Worm (Caenorhabditis elegans) whole organism, late embryonic: ENCODE measurements around the gene C16A11.10.
A peak's percentile ranks its signal among the peaks of the same experiment; 100 is the strongest.

Source experiments
- C08G9.2 ChIP-seq: sonication (generic microtip); optimal IDR thresholded peaks from 2 replicates; lab custom pipeline; 2016; ENCODE audit warnings: mild to moderate bottlenecking, missing genetic modification characterization, moderate library complexity, missing compliant biosample characterization
- C38D4.7 ChIP-seq: fragments of 200-800 bp; sonication (Bioruptor generic); optimal IDR thresholded peaks from 2 replicates; lab custom pipeline; 2018; ENCODE audit warnings: mild to moderate bottlenecking, missing genetic modification characterization, moderate library complexity, missing compliant biosample characterization
- K09A11.1 ChIP-seq: sonication (generic microtip); optimal IDR thresholded peaks from 2 replicates; lab custom pipeline; 2017; ENCODE audit warnings: antibody characterized with exemption, mild to moderate bottlenecking, missing genetic modification characterization, missing compliant biosample characterization; ENCODE audit not compliant: insufficient read depth
- T23F11.4 ChIP-seq: fragments of 200-800 bp; sonication (Bioruptor generic); optimal IDR thresholded peaks from 2 replicates; lab custom pipeline; 2018; ENCODE audit warnings: mild to moderate bottlenecking, missing genetic modification characterization, missing compliant biosample characterization
- ahr-1 ChIP-seq: sonication (generic microtip); optimal IDR thresholded peaks from 2 replicates; lab custom pipeline; 2016; ENCODE audit warnings: missing genetic modification characterization, missing compliant biosample characterization
- ama-1 ChIP-seq: fragments of 150-350 bp; optimal IDR thresholded peaks from 2 replicates; lab custom pipeline; 2014
- ceh-18 ChIP-seq: sonication (generic microtip); optimal IDR thresholded peaks from 2 replicates; lab custom pipeline; 2016; ENCODE audit warnings: missing genetic modification characterization, missing compliant biosample characterization
- ceh-19 ChIP-seq: fragments of 200-800 bp; sonication (Bioruptor generic); optimal IDR thresholded peaks from 2 replicates; lab custom pipeline; 2018; ENCODE audit warnings: mild to moderate bottlenecking, missing genetic modification characterization, missing compliant biosample characterization
- ceh-22 ChIP-seq: sonication (generic microtip); optimal IDR thresholded peaks from 2 replicates; lab custom pipeline; 2017; ENCODE audit warnings: missing biosample characterization, missing genetic modification characterization
- ceh-30 ChIP-seq: fragments of 150-350 bp; optimal IDR thresholded peaks from 2 replicates; lab custom pipeline; 2014; ENCODE audit warnings: missing biosample characterization, missing genetic modification characterization
- ceh-31 ChIP-seq: sonication (generic microtip); optimal IDR thresholded peaks from 2 replicates; lab custom pipeline; 2016; ENCODE audit warnings: missing genetic modification characterization, missing compliant biosample characterization
- ceh-34 ChIP-seq: sonication (generic microtip); optimal IDR thresholded peaks from 2 replicates; lab custom pipeline; 2016; ENCODE audit warnings: mild to moderate bottlenecking, missing genetic modification characterization, missing compliant biosample characterization
- ceh-48 ChIP-seq: sonication (generic microtip); optimal IDR thresholded peaks from 2 replicates; lab custom pipeline; 2016; ENCODE audit warnings: missing genetic modification characterization, inconsistent platforms, missing compliant biosample characterization
- ceh-9 ChIP-seq: sonication (generic microtip); optimal IDR thresholded peaks from 2 replicates; lab custom pipeline; 2016; ENCODE audit warnings: mild to moderate bottlenecking, missing genetic modification characterization, inconsistent platforms, missing compliant biosample characterization
- dve-1 ChIP-seq: sonication (generic microtip); optimal IDR thresholded peaks from 2 replicates; lab custom pipeline; 2017; ENCODE audit warnings: antibody characterized with exemption, mild to moderate bottlenecking, missing genetic modification characterization, missing compliant biosample characterization
- elt-2 ChIP-seq: sonication (generic microtip); optimal IDR thresholded peaks from 2 replicates; lab custom pipeline; 2016; ENCODE audit warnings: missing genetic modification reagents, missing genetic modification characterization, missing compliant biosample characterization
- eyg-1 ChIP-seq: sonication (generic microtip); optimal IDR thresholded peaks from 2 replicates; lab custom pipeline; 2016; ENCODE audit warnings: missing genotype, missing genetic modification characterization, missing compliant biosample characterization
- fax-1 ChIP-seq: sonication (generic microtip); optimal IDR thresholded peaks from 2 replicates; lab custom pipeline; 2016; ENCODE audit warnings: missing genotype, missing genetic modification characterization, missing compliant biosample characterization
- fkh-6 ChIP-seq: sonication (generic microtip); optimal IDR thresholded peaks from 2 replicates; lab custom pipeline; 2016; ENCODE audit warnings: missing genetic modification characterization, missing compliant biosample characterization
- hlh-15 ChIP-seq: sonication (generic microtip); optimal IDR thresholded peaks from 2 replicates; lab custom pipeline; 2016; ENCODE audit warnings: missing genetic modification characterization, missing compliant biosample characterization
- hlh-30 ChIP-seq: sonication (generic microtip); optimal IDR thresholded peaks from 2 replicates; lab custom pipeline; 2017; ENCODE audit warnings: antibody characterized with exemption, missing genetic modification characterization, missing compliant biosample characterization; ENCODE audit not compliant: insufficient read depth
- lin-11 ChIP-seq: fragments of 200-800 bp; sonication (Bioruptor generic); optimal IDR thresholded peaks from 2 replicates; lab custom pipeline; 2018; ENCODE audit warnings: mild to moderate bottlenecking, missing genetic modification characterization, missing compliant biosample characterization
- mec-3 ChIP-seq: sonication (generic microtip); optimal IDR thresholded peaks from 2 replicates; lab custom pipeline; 2016; ENCODE audit warnings: borderline replicate concordance, missing genetic modification characterization, missing compliant biosample characterization
- nfya-1 ChIP-seq: sonication (generic microtip); optimal IDR thresholded peaks from 2 replicates; lab custom pipeline; 2017; ENCODE audit warnings: missing genetic modification characterization, mild to moderate bottlenecking, missing compliant biosample characterization, antibody characterized with exemption, moderate library complexity
- nhr-11 ChIP-seq: fragments of 150-350 bp; optimal IDR thresholded peaks from 2 replicates; lab custom pipeline; 2014; ENCODE audit warnings: missing biosample characterization, missing genetic modification characterization
- nhr-232 ChIP-seq: sonication (generic microtip); optimal IDR thresholded peaks from 2 replicates; lab custom pipeline; 2016; ENCODE audit warnings: missing genetic modification characterization, missing compliant biosample characterization
- npax-4 ChIP-seq: sonication (generic microtip); optimal IDR thresholded peaks from 2 replicates; lab custom pipeline; 2016; ENCODE audit warnings: missing genetic modification characterization, missing compliant biosample characterization
- odd-2 ChIP-seq: sonication (generic microtip); optimal IDR thresholded peaks from 2 replicates; lab custom pipeline; 2017; ENCODE audit warnings: antibody characterized with exemption, mild to moderate bottlenecking, missing genetic modification characterization, missing compliant biosample characterization
- pax-1 ChIP-seq: fragments of 150-350 bp; optimal IDR thresholded peaks from 2 replicates; lab custom pipeline; 2014; ENCODE audit warnings: missing biosample characterization, missing genetic modification characterization
- pha-2 ChIP-seq: sonication (generic microtip); optimal IDR thresholded peaks from 2 replicates; lab custom pipeline; 2017; ENCODE audit warnings: mild to moderate bottlenecking, missing genetic modification characterization, missing compliant biosample characterization
- pha-4 ChIP-seq: fragments of 150-350 bp; optimal IDR thresholded peaks from 2 replicates; lab custom pipeline; 2018; ENCODE audit warnings: missing biosample characterization, missing genetic modification reagents, missing genetic modification characterization
- pqm-1 ChIP-seq: sonication (generic microtip); optimal IDR thresholded peaks from 2 replicates; lab custom pipeline; 2016; ENCODE audit warnings: missing genetic modification characterization, missing compliant biosample characterization
- ref-2 ChIP-seq: sonication (generic microtip); optimal IDR thresholded peaks from 2 replicates; lab custom pipeline; 2016; ENCODE audit warnings: missing genetic modification characterization, missing compliant biosample characterization
- rnt-1 ChIP-seq: sonication (generic microtip); optimal IDR thresholded peaks from 2 replicates; lab custom pipeline; 2016; ENCODE audit warnings: missing genetic modification characterization, missing compliant biosample characterization
- sox-2 ChIP-seq: fragments of 200-800 bp; sonication (Bioruptor generic); IDR thresholded peaks from 2 replicates; pipeline ENCODE4 v1.3.6; 2022; ENCODE audit warnings: missing genetic modification reagents, missing genetic modification characterization, missing compliant biosample characterization
- sox-4 ChIP-seq: sonication (generic microtip); optimal IDR thresholded peaks from 2 replicates; lab custom pipeline; 2017; ENCODE audit warnings: mild to moderate bottlenecking, missing genetic modification characterization, inconsistent platforms, missing compliant biosample characterization
- tbx-2 ChIP-seq: sonication (generic microtip); optimal IDR thresholded peaks from 2 replicates; lab custom pipeline; 2016; ENCODE audit warnings: missing genetic modification characterization, missing compliant biosample characterization
- ttx-3 ChIP-seq: sonication (generic microtip); optimal IDR thresholded peaks from 2 replicates; lab custom pipeline; 2016; ENCODE audit warnings: missing genetic modification reagents, missing genetic modification characterization, missing compliant biosample characterization
- unc-3 ChIP-seq, 2 experiments: fragments of 200-800 bp in 1 of 2; sonication (Bioruptor generic) in 1 of 2; sonication (generic microtip) in 1 of 2; conservative IDR thresholded peaks in 1 of 2; optimal IDR thresholded peaks in 1 of 2; 2 replicates each; pipeline versions ENCODE4 v1.3.6 to Lab custom; 2016 to 2022; ENCODE audit warnings: missing compliant biosample characterization in 2 of 2, missing genetic modification characterization in 2 of 2, missing genetic modification reagents in 1 of 2
- unc-86 ChIP-seq: sonication (generic microtip); optimal IDR thresholded peaks from 2 replicates; lab custom pipeline; 2016; ENCODE audit warnings: missing genetic modification characterization, missing compliant biosample characterization
- zip-5 ChIP-seq: sonication (generic microtip); optimal IDR thresholded peaks from 2 replicates; lab custom pipeline; 2016; ENCODE audit warnings: missing genetic modification characterization, missing compliant biosample characterization
- ztf-16 ChIP-seq: sonication (generic microtip); optimal IDR thresholded peaks from 2 replicates; lab custom pipeline; 2017; ENCODE audit warnings: missing genetic modification characterization, missing compliant biosample characterization

The C16A11.10 gene

ce11 chrII:4237701-4238214 lies 6.6 kb downstream of the C16A11.10 start, which contains the start of the genes fbxc-44 and C16A11.2 (continued):
- TF ChIP-seq elt-2 (tag; lab: Kevin White, UChicago) (peak; percentile 100), ref-2 (tag; lab: Kevin White, UChicago) (no peak), tbx-2 (tag; lab: Kevin White, UChicago) (peak; percentile 79), K09A11.1 (tag; lab: Kevin White, UChicago) (peak; percentile 83), eyg-1 (tag; lab: Kevin White, UChicago) (peak; percentile 48), ceh-31 (peak; percentile 73), dve-1 (tag; lab: Kevin White, UChicago) (no peak), lin-11 (tag; lab: Kevin White, UChicago) (peak; percentile 54), C38D4.7 (GFP tag; lab: Kevin White, UChicago) (peak; percentile 57), fkh-6 (peak; percentile 60), hlh-15 (tag; lab: Kevin White, UChicago) (peak; percentile 35), pha-4 (tag; lab: Kevin White, UChicago) (no peak), zip-5 (tag; lab: Kevin White, UChicago) (peak; percentile 62), ceh-19 (GFP tag; lab: Kevin White, UChicago) (peak; percentile 63), C08G9.2 (tag; lab: Kevin White, UChicago) (peak; percentile 35), ttx-3 (tag; lab: Kevin White, UChicago) (peak; percentile 83), pqm-1 (tag; lab: Kevin White, UChicago) (no peak), ceh-22 (tag; lab: Kevin White, UChicago) (no peak), ahr-1 (tag; lab: Kevin White, UChicago) (peak; percentile 48), ama-1 (lab: Kevin White, UChicago) (no peak), ceh-48 (tag; lab: Kevin White, UChicago) (peak; percentile 51), mec-3 (tag; lab: Kevin White, UChicago) (no peak), pha-2 (tag; lab: Kevin White, UChicago) (peak; percentile 61), ceh-18 (tag; lab: Kevin White, UChicago) (peak; percentile 5), hlh-30 (tag; lab: Kevin White, UChicago) (no peak), sox-2 (GFP tag; lab: Robert Waterston, UW) (no peak), ceh-30 (tag; lab: Kevin White, UChicago) (no peak), nfya-1 (tag; lab: Kevin White, UChicago) (peak; percentile 66), ztf-16 (tag; lab: Kevin White, UChicago) (peak; percentile 62), npax-4 (tag; lab: Kevin White, UChicago) (peak; percentile 37), ceh-9 (tag; lab: Kevin White, UChicago) (no peak), unc-86 (tag; lab: Kevin White, UChicago) (peak; percentile 41), sox-4 (tag; lab: Kevin White, UChicago) (peak; percentile 74), rnt-1 (peak; percentile 39), nhr-11 (tag; lab: Kevin White, UChicago) (no peak), fax-1 (tag; lab: Kevin White, UChicago) (peak; percentile 71), odd-2 (tag; lab: Kevin White, UChicago) (peak; percentile 69), unc-3 (GFP tag; conservative IDR thresholded peaks at IDR 0.05; lab: Robert Waterston, UW) (0 out of 2 replicates have a peak, but pooled peaks have one; percentile 18), unc-3 (tag; optimal IDR thresholded peaks at IDR 0.05; lab: Kevin White, UChicago) (peak; percentile 46), ceh-34 (peak; percentile 66), T23F11.4 (GFP tag; lab: Kevin White, UChicago) (peak; percentile 23), pax-1 (tag; lab: Kevin White, UChicago) (no peak), nhr-232 (tag; lab: Kevin White, UChicago) (peak; percentile 52)
